Worm (Caenorhabditis elegans): Measurements from ENCODE around the gene cpna-2.

The cpna-2 gene

DNA sequence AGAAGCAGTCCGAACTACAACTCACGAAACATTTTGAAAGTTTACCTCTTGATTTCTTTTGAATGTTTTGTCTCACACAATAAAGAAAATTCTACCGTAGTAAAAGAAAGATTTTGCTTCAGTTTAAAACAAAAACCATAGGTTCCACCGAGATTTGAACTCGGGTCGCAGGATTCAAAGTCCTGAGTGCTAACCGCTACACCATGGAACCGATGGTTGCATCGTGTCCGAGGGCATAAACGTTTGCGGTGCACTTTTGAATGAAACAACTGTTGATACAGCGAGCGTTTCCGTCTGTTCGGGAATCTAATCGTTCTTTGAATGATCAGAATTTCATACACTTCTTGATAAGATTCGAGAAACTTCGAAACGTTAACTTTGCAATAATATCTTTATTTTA, 32.1 kb downstream of the cpna-2 start (continued):
- no peak for TF ChIP-seq nhr-42 (GFP tag; IDR thresholded peaks at IDR 0.05)
- peak; percentile 17 for TF ChIP-seq F10B5.3 (tag; optimal IDR thresholded peaks at IDR 0.05)
- no peak for TF ChIP-seq unc-62 (GFP tag; optimal IDR thresholded peaks at IDR 0.05 in 1 of 2)
- TF ChIP-seq unc-62 (tag; optimal IDR thresholded peaks at IDR 0.05) = no peak
- peak; percentile 5 for TF ChIP-seq gei-8 (GFP tag; optimal IDR thresholded peaks at IDR 0.05)
- TF ChIP-seq ama-1 (optimal IDR thresholded peaks at IDR 0.05) = no peak
- no peak for TF ChIP-seq unc-39 (tag; optimal IDR thresholded peaks at IDR 0.05)
- peak; percentile 62 for TF ChIP-seq zfp-3 (GFP tag; conservative IDR thresholded peaks at IDR 0.05)
- TF ChIP-seq mdt-29 (GFP tag; IDR thresholded peaks at IDR 0.05) = peak; percentile 86
- peak; percentile 86 for TF ChIP-seq hlh-11 (tag; optimal IDR thresholded peaks at IDR 0.05)
- peak; percentile 59 for TF ChIP-seq arid-1 (GFP tag; conservative IDR thresholded peaks at IDR 0.05)
- peak in 1 of 2 experiments; percentile 46 for TF ChIP-seq mdl-1 (tag; optimal IDR thresholded peaks at IDR 0.05)
- peak; percentile 78 for TF ChIP-seq mes-2 (tag; optimal IDR thresholded peaks at IDR 0.05; ENCODE audit: poor library complexity, severe bottlenecking)
- TF ChIP-seq dmd-9 (GFP tag; IDR thresholded peaks at IDR 0.05) = 0 out of 2 replicates have a peak, but pooled peaks have one; percentile 34
- TF ChIP-seq nhr-102 (tag; optimal IDR thresholded peaks at IDR 0.05) = peak; percentile 65
- TF ChIP-seq hlh-30 (tag; optimal IDR thresholded peaks at IDR 0.05; ENCODE audit: insufficient read depth) = peak; percentile 69
- peak; percentile 58 for TF ChIP-seq T20F7.1 (GFP tag; optimal IDR thresholded peaks at IDR 0.05)
- no peak for TF ChIP-seq dmd-8 (GFP tag; IDR thresholded peaks at IDR 0.05)
- TF ChIP-seq zip-2 (tag; optimal IDR thresholded peaks at IDR 0.05) = peak; percentile 59
- no peak for TF ChIP-seq lin-39 (tag; optimal IDR thresholded peaks at IDR 0.05)
- peak; percentile 42; the same call in 1 of the 2 replicates for TF ChIP-seq ctbp-1 (GFP tag; IDR thresholded peaks at IDR 0.05)
- TF ChIP-seq nhr-25 (tag; optimal IDR thresholded peaks at IDR 0.05; ENCODE audit: borderline replicate concordance, insufficient read depth) = peak; percentile 60
- TF ChIP-seq lim-7 (GFP tag; IDR thresholded peaks at IDR 0.05) = peak; percentile 68
- 0 out of 2 replicates have a peak, but pooled peaks have one; percentile 67 for TF ChIP-seq D1046.2 (GFP tag; IDR thresholded peaks at IDR 0.05)
- no peak for TF ChIP-seq lin-29 (GFP tag; IDR thresholded peaks at IDR 0.05)
- TF ChIP-seq pha-4 (GFP tag; IDR thresholded peaks at IDR 0.05) = peak; percentile 72
- TF ChIP-seq pha-4 (tag; optimal IDR thresholded peaks at IDR 0.05) = no peak
- peak; percentile 79 for TF ChIP-seq aha-1 (tag)
- peak; percentile 34 for TF ChIP-seq dpl-1 (GFP tag; optimal IDR thresholded peaks at IDR 0.05)
- peak; percentile 57 for TF ChIP-seq hmg-1.1 (GFP tag; IDR thresholded peaks at IDR 0.05)
- peak; percentile 83 for TF ChIP-seq dve-1 (tag; optimal IDR thresholded peaks at IDR 0.05; ENCODE audit: insufficient read depth)
- no peak for TF ChIP-seq ceh-28 (tag; optimal IDR thresholded peaks at IDR 0.05)
- TF ChIP-seq attf-4 (tag; optimal IDR thresholded peaks at IDR 0.05) = no peak
- peak; percentile 41 for TF ChIP-seq nhr-111 (GFP tag; optimal IDR thresholded peaks at IDR 0.05)
- 0 out of 2 replicates have a peak, but pooled peaks have one; percentile 40 for TF ChIP-seq daf-19 (GFP tag; conservative IDR thresholded peaks at IDR 0.05)
- peak; percentile 44 to 62 for TF ChIP-seq daf-16 (GFP tag; optimal IDR thresholded peaks at IDR 0.05)
- TF ChIP-seq daf-16 (tag; optimal IDR thresholded peaks at IDR 0.05) = peak; percentile 87
- 0 out of 2 replicates have a peak, but pooled peaks have one; percentile 22 for TF ChIP-seq ZK337.2 (GFP tag; IDR thresholded peaks at IDR 0.05)
- TF ChIP-seq ceh-62 (tag; optimal IDR thresholded peaks at IDR 0.05) = no peak
- TF ChIP-seq spr-1 (tag; optimal IDR thresholded peaks at IDR 0.05) = peak; percentile 66
- TF ChIP-seq lin-1 (GFP tag; IDR thresholded peaks at IDR 0.05) = peak; percentile 66; the same call in 1 of the 2 replicates
